Fruit fly (Drosophila melanogaster): ENCODE measurements around the gene Frl.

Frl gene

dm6 chr3L:14005627-14006287 lies 47.3 kb upstream of the Frl start:
- TF ChIP-seq GATAd (GFP tag; optimal IDR thresholded peaks at IDR 0.05) (no peak), brk (GFP tag; optimal IDR thresholded peaks at IDR 0.05) (no peak), jim (GFP tag; optimal IDR thresholded peaks at IDR 0.05) (no peak), br (GFP tag; optimal IDR thresholded peaks at IDR 0.05) (no peak), Vsx2 (GFP tag; optimal IDR thresholded peaks at IDR 0.05; ENCODE audit: partially characterized antibody) (no peak), sv (GFP tag; optimal IDR thresholded peaks at IDR 0.05) (no peak), Jra (GFP tag; optimal IDR thresholded peaks at IDR 0.05) (no peak), rgr (GFP tag; optimal IDR thresholded peaks at IDR 0.05) (no peak), Abd-B (GFP tag; optimal IDR thresholded peaks at IDR 0.05) (no peak), usp (GFP tag; optimal IDR thresholded peaks at IDR 0.05) (no peak), dl (GFP tag; optimal IDR thresholded peaks at IDR 0.05; ENCODE audit: insufficient read depth in 1 of 2, partially characterized antibody in 2 of 2) (no peak), Dfd (GFP tag; optimal IDR thresholded peaks at IDR 0.05) (no peak), fru (GFP tag; optimal IDR thresholded peaks at IDR 0.05) (no peak), OdsH (GFP tag; optimal IDR thresholded peaks at IDR 0.05) (no peak), foxo (GFP tag; optimal IDR thresholded peaks at IDR 0.05) (no peak), Hr83 (GFP tag; optimal IDR thresholded peaks at IDR 0.05; ENCODE audit: poor library complexity, severe bottlenecking) (no peak), Mio (GFP tag; optimal IDR thresholded peaks at IDR 0.05) (no peak), tai (GFP tag; optimal IDR thresholded peaks at IDR 0.05) (no peak)

DNA sequence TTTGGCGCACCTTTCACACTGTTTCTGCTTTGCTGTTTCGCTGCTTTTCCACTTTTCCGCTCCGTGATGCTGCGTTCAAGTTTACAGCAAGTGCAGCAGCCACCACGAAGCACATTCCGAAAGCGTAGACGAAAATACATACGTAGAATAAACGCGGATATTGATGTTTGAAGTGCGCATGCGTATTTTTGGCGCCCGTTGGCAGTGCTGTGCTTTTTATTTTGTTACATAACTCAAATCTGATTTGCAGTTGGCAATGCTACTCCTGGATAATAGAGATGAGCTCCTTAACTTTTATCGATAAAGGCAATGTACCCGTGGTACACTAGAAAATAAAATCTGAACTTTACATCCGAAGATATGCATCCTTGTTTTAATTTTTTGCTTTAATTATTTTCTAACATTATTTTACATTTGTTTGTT lies 46.3 kb upstream of the Frl start:
- TF ChIP-seq psq (GFP tag; optimal IDR thresholded peaks at IDR 0.05) (peak; percentile 85), sv (GFP tag; optimal IDR thresholded peaks at IDR 0.05) (no peak)

dm6 chr3L:14025736-14026135 lies 27.3 kb upstream of the Frl start:
- TF ChIP-seq Mio (GFP tag; optimal IDR thresholded peaks at IDR 0.05) (no peak), Dfd (GFP tag; optimal IDR thresholded peaks at IDR 0.05) (peak; percentile 93)

DNA sequence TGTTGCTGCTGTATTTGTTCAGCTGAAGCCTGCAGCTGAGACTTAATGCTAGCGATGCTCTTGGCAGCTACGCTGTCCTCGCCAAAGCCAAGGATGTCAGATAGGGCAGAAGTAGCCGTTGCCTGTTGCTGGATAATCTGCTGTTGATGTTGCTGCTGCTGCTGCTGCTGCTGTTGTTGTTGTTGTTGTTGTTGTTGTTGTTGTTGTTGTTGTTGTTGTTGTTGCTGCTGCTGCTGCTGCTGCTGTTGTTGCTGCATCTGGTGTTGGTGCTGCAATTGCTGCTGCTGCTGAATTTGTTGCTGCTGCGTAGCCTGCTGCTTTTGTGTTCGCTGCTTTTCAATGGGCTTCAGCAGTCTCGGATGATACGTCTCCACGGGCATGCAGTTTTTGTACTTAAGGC lies 25.5 kb upstream of the Frl start:
- TF ChIP-seq GATAd (GFP tag; optimal IDR thresholded peaks at IDR 0.05) (no peak), Dfd (GFP tag; optimal IDR thresholded peaks at IDR 0.05) (peak; percentile 88)

- no peak for TF ChIP-seq sv (GFP tag; optimal IDR thresholded peaks at IDR 0.05)
- no peak for TF ChIP-seq Vsx2 (GFP tag; optimal IDR thresholded peaks at IDR 0.05; ENCODE audit: partially characterized antibody)
- no peak for TF ChIP-seq CG9705 (GFP tag; optimal IDR thresholded peaks at IDR 0.05)
- TF ChIP-seq br (GFP tag; optimal IDR thresholded peaks at IDR 0.05): no peak
- peak; percentile 58 for TF ChIP-seq N (GFP tag; optimal IDR thresholded peaks at IDR 0.05)
- no peak for TF ChIP-seq Abd-B (GFP tag; optimal IDR thresholded peaks at IDR 0.05)
- no peak for TF ChIP-seq brk (GFP tag; optimal IDR thresholded peaks at IDR 0.05)
- TF ChIP-seq sage (GFP tag; optimal IDR thresholded peaks at IDR 0.05): peak; percentile 26
- TF ChIP-seq Mio (GFP tag; optimal IDR thresholded peaks at IDR 0.05): no peak
- TF ChIP-seq usp (GFP tag; optimal IDR thresholded peaks at IDR 0.05): no peak
- no peak for TF ChIP-seq rgr (GFP tag; optimal IDR thresholded peaks at IDR 0.05)
- no peak for TF ChIP-seq Sp1 (GFP tag; optimal IDR thresholded peaks at IDR 0.05)
- TF ChIP-seq GATAd (GFP tag; optimal IDR thresholded peaks at IDR 0.05): no peak
- no peak for TF ChIP-seq dsf (GFP tag; optimal IDR thresholded peaks at IDR 0.05; ENCODE audit: borderline replicate concordance)
- no peak for TF ChIP-seq dmrt93B (GFP tag; optimal IDR thresholded peaks at IDR 0.05)
- no peak for TF ChIP-seq dl (GFP tag; optimal IDR thresholded peaks at IDR 0.05; ENCODE audit: insufficient read depth in 1 of 2, partially characterized antibody in 2 of 2)
- no peak for TF ChIP-seq pan (optimal IDR thresholded peaks at IDR 0.05)
- peak; percentile 5 for TF ChIP-seq HLH106 (tag; optimal IDR thresholded peaks at IDR 0.05)
- TF ChIP-seq lola (GFP tag; optimal IDR thresholded peaks at IDR 0.05): no peak
- TF ChIP-seq OdsH (GFP tag; optimal IDR thresholded peaks at IDR 0.05): peak; percentile 7
- TF ChIP-seq psq (GFP tag; optimal IDR thresholded peaks at IDR 0.05): peak; percentile 3
- no peak for TF ChIP-seq Jra (GFP tag; optimal IDR thresholded peaks at IDR 0.05)
- peak; percentile 72 for TF ChIP-seq woc (GFP tag; optimal IDR thresholded peaks at IDR 0.05)
- no peak for TF ChIP-seq fru (GFP tag; optimal IDR thresholded peaks at IDR 0.05)
- TF ChIP-seq Hnf4 (GFP tag; optimal IDR thresholded peaks at IDR 0.05): no peak
- peak; percentile 83 for TF ChIP-seq Hr83 (GFP tag; optimal IDR thresholded peaks at IDR 0.05; ENCODE audit: poor library complexity, severe bottlenecking)
- TF ChIP-seq Myc (optimal IDR thresholded peaks at IDR 0.05): no peak
- TF ChIP-seq h (GFP tag; optimal IDR thresholded peaks at IDR 0.05): peak; percentile 19
- TF ChIP-seq CrebA (GFP tag; optimal IDR thresholded peaks at IDR 0.05; ENCODE audit: borderline replicate concordance): no peak
- TF ChIP-seq Dfd (GFP tag; optimal IDR thresholded peaks at IDR 0.05): peak; percentile 11
- TF ChIP-seq CG32264 (GFP tag; optimal IDR thresholded peaks at IDR 0.05): no peak
- no peak for TF ChIP-seq Dif (GFP tag; optimal IDR thresholded peaks at IDR 0.05; ENCODE audit: partially characterized antibody)
- no peak for TF ChIP-seq ey (GFP tag; optimal IDR thresholded peaks at IDR 0.05)
- TF ChIP-seq Hr78 (GFP tag; optimal IDR thresholded peaks at IDR 0.05): no peak
- TF ChIP-seq tai (GFP tag; optimal IDR thresholded peaks at IDR 0.05): no peak
These were observed 24.3 kb upstream of the Frl start, which contains the start of gene Ptip for dm6 chr3L:14028485-14029384. Gene Ptip (minus strand): TSS chr3L:14029121.

Measured in whole organism, wandering third instar larva.